Worm (Caenorhabditis elegans) whole organism, L2 larva: ENCODE measurements around the gene nhr-189.

Experiments
- C34F6.9 ChIP-seq: fragments of 150-350 bp; optimal IDR thresholded peaks from 2 replicates; lab custom pipeline; 2014; ENCODE audit warnings: missing biosample characterization, missing genetic modification characterization
- R02D3.7 ChIP-seq: fragments of 150-350 bp; optimal IDR thresholded peaks from 2 replicates; lab custom pipeline; 2014; ENCODE audit warnings: missing biosample characterization, missing genetic modification characterization
- ZK546.5 ChIP-seq: sonication (generic microtip); optimal IDR thresholded peaks from 2 replicates; lab custom pipeline; 2017; ENCODE audit warnings: missing biosample characterization, missing genetic modification characterization
- alr-1 ChIP-seq: fragments of 150-350 bp; optimal IDR thresholded peaks from 2 replicates; lab custom pipeline; 2014; ENCODE audit warnings: missing biosample characterization, missing genetic modification characterization
- aly-2 ChIP-seq: fragments of 150-350 bp; optimal IDR thresholded peaks from 2 replicates; lab custom pipeline; 2014; ENCODE audit warnings: missing biosample characterization, missing genetic modification characterization
- blmp-1 ChIP-seq: sonication (generic microtip); optimal IDR thresholded peaks from 2 replicates; lab custom pipeline; 2017; ENCODE audit warnings: missing genetic modification characterization, mild to moderate bottlenecking, missing compliant biosample characterization, antibody characterized with exemption, moderate library complexity; ENCODE audit not compliant: insufficient read depth
- ceh-16 ChIP-seq: fragments of 150-350 bp; optimal IDR thresholded peaks from 2 replicates; lab custom pipeline; 2014; ENCODE audit warnings: missing biosample characterization, missing genetic modification characterization
- crh-2 ChIP-seq: sonication (generic microtip); optimal IDR thresholded peaks from 2 replicates; lab custom pipeline; 2017; ENCODE audit warnings: missing biosample characterization, missing genetic modification characterization
- dmd-4 ChIP-seq: sonication (generic microtip); optimal IDR thresholded peaks from 2 replicates; lab custom pipeline; 2017; ENCODE audit warnings: missing biosample characterization, missing genetic modification characterization
- elt-1 ChIP-seq: fragments of 150-350 bp; optimal IDR thresholded peaks from 2 replicates; lab custom pipeline; 2014; ENCODE audit warnings: missing biosample characterization, missing genetic modification characterization
- fos-1 ChIP-seq: fragments of 150-350 bp; optimal IDR thresholded peaks from 2 replicates; lab custom pipeline; 2014; ENCODE audit warnings: missing biosample characterization, missing genetic modification characterization
- gmeb-1 ChIP-seq: fragments of 150-350 bp; optimal IDR thresholded peaks from 2 replicates; lab custom pipeline; 2014; ENCODE audit warnings: missing biosample characterization, missing genetic modification characterization
- lin-11 ChIP-seq: fragments of 150-350 bp; sonication (generic microtip); optimal IDR thresholded peaks from 2 replicates; lab custom pipeline; 2014; ENCODE audit warnings: missing biosample characterization, missing genetic modification characterization, inconsistent platforms, mixed read lengths
- lin-39 ChIP-seq: fragments of 150-350 bp; optimal IDR thresholded peaks from 2 replicates; lab custom pipeline; 2014; ENCODE audit warnings: missing biosample characterization, missing genetic modification reagents, missing genetic modification characterization
- lsy-2 ChIP-seq, 2 experiments: fragments of 150-350 bp in 1 of 2; sonication (generic microtip) in 1 of 2; optimal IDR thresholded peaks; 2 replicates each; lab custom pipeline; 2014 to 2017; ENCODE audit warnings: missing biosample characterization in 2 of 2, missing genetic modification characterization in 2 of 2
- mab-5 ChIP-seq: fragments of 150-350 bp; optimal IDR thresholded peaks from 2 replicates; lab custom pipeline; 2014; ENCODE audit warnings: missing biosample characterization, missing genetic modification characterization
- mbf-1 ChIP-seq: sonication (generic microtip); optimal IDR thresholded peaks from 2 replicates; lab custom pipeline; 2017; ENCODE audit warnings: missing biosample characterization, missing genetic modification characterization
- mdl-1 ChIP-seq, 2 experiments: fragments of 150-350 bp in 1 of 2; sonication (generic microtip) in 1 of 2; optimal IDR thresholded peaks; 2 replicates each; lab custom pipeline; 2017; ENCODE audit warnings: missing biosample characterization in 2 of 2, missing genetic modification characterization in 2 of 2
- nhr-10 ChIP-seq: sonication (generic microtip); optimal IDR thresholded peaks from 2 replicates; lab custom pipeline; 2017; ENCODE audit warnings: missing biosample characterization, missing genetic modification characterization
- nhr-12 ChIP-seq: fragments of 150-350 bp; optimal IDR thresholded peaks from 2 replicates; lab custom pipeline; 2014; ENCODE audit warnings: missing biosample characterization, missing genetic modification characterization
- nhr-129 ChIP-seq: fragments of 150-350 bp; optimal IDR thresholded peaks from 2 replicates; lab custom pipeline; 2014; ENCODE audit warnings: missing biosample characterization, missing genetic modification characterization
- nhr-21 ChIP-seq: fragments of 150-350 bp; optimal IDR thresholded peaks from 2 replicates; lab custom pipeline; 2014; ENCODE audit warnings: missing biosample characterization, missing genetic modification characterization
- nhr-23 ChIP-seq: fragments of 150-350 bp; optimal IDR thresholded peaks from 2 replicates; lab custom pipeline; 2014; ENCODE audit warnings: missing biosample characterization, missing genetic modification reagents, missing genetic modification characterization
- peb-1 ChIP-seq: fragments of 150-350 bp; optimal IDR thresholded peaks from 2 replicates; lab custom pipeline; 2014; ENCODE audit warnings: missing biosample characterization, missing genetic modification characterization
- sem-4 ChIP-seq: fragments of 150-350 bp; optimal IDR thresholded peaks from 2 replicates; lab custom pipeline; 2014; ENCODE audit warnings: missing biosample characterization, missing genetic modification reagents, missing genetic modification characterization
- sma-9 ChIP-seq, 2 experiments: fragments of 150-350 bp in 1 of 2; sonication (generic microtip) in 1 of 2; optimal IDR thresholded peaks; 2 replicates each; lab custom pipeline; 2014 to 2016; ENCODE audit warnings: missing genetic modification characterization in 2 of 2, mild to moderate bottlenecking in 1 of 2, missing biosample characterization in 1 of 2, missing compliant biosample characterization in 1 of 2, missing genetic modification reagents in 1 of 2, moderate library complexity in 1 of 2
- unc-39 ChIP-seq: fragments of 150-350 bp; optimal IDR thresholded peaks from 2 replicates; lab custom pipeline; 2014; ENCODE audit warnings: missing biosample characterization, missing genetic modification characterization
- unc-55 ChIP-seq: fragments of 150-350 bp; sonication (generic microtip); optimal IDR thresholded peaks from 3 replicates; lab custom pipeline; 2014; ENCODE audit warnings: missing biosample characterization, missing genetic modification reagents, missing genetic modification characterization
- unc-62 ChIP-seq: fragments of 150-350 bp; optimal IDR thresholded peaks from 2 replicates; lab custom pipeline; 2014; ENCODE audit warnings: missing biosample characterization, missing genetic modification reagents, missing genetic modification characterization
- ztf-1 ChIP-seq: fragments of 200-800 bp; sonication (Bioruptor generic); conservative IDR thresholded peaks from 2 replicates; pipeline ENCODE4 v1.3.6; 2022; ENCODE audit warnings: missing genetic modification characterization, missing compliant biosample characterization
- ztf-11 ChIP-seq: sonication (generic microtip); optimal IDR thresholded peaks from 2 replicates; lab custom pipeline; 2017; ENCODE audit warnings: missing biosample characterization, missing genetic modification characterization

The nhr-189 gene

DNA sequence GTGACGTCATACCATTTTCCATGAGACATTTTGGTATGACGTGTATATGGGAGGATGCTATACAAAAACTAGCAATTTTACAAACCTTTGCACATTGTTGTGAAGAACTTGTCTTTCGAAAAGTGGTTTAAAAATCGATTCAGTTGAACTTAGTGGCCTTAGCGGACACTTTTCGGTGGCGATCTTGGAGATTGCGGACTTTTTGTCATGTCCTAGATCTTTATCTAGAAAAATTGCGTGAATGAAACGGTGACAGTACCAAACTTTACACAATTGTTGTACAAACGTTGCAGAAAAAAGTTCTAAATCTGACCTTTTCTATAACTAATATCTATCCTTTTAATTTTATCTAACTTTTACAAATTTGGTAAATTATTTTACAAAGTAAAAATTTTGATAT lies 5.2 kb upstream of the nhr-189 start:
- TF ChIP-seq elt-1 (tag; lab: Kevin White, UChicago) (peak; percentile 38), lin-39 (tag; lab: Kevin White, UChicago) (no peak)

DNA sequence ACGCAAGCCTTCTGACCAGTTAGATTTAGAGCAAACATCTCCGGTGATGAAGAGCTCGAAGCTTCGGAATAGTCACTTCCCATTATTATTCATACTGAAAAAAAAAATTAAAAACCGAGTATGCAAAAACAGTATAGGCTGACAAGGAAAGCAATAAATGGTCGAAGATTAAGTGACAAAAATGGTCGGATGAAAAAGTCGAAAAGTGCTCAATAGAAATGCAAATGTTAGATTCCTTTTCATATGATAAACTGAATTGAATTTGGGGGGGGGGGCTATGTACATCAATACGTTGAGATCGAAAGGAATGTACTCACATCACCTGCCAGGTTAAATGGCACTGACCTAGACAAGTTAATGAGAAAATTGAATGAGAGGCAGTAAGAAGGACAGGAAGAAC lies 2.8 kb upstream of the nhr-189 start, which contains the start of gene nhr-187:
Gene nhr-187, minus strand, starts transcription at position 101 of the 400 bp plus-strand sequence.
- TF ChIP-seq elt-1 (tag; lab: Kevin White, UChicago), result no peak
- TF ChIP-seq mbf-1, result no peak
- no peak for TF ChIP-seq aly-2

DNA sequence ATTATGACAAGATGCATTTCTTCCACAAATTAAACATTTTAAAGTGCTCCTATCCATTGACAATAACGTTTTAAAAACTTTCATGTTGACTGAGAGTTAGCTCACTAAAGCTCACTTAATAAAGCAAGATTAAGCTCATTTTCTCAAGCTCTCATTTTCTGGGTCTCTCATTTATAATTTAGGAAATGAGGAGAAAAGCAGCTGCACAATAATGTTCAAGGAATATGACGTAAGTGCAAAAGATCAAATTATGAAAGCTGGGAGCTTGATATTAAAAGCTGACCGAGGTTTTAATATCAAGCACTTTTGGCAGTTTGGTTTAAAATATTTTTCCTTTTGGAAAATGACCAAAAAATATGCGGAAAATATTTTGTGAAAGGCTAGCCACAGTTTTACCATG lies 2.3 kb downstream of the nhr-189 start, which contains the start of gene nhr-188:
Gene nhr-188, minus strand, starts transcription at position 84 of the 400 bp plus-strand sequence.
- TF ChIP-seq nhr-23 (tag; lab: Kevin White, UChicago) (no peak), unc-55 (GFP tag; lab: Kevin White, UChicago) (no peak), mab-5 (tag; lab: Kevin White, UChicago) (no peak), blmp-1 (tag; lab: Kevin White, UChicago) (no peak), ztf-1 (GFP tag; lab: Robert Waterston, UW) (no peak), mdl-1 (tag; optimal IDR thresholded peaks at IDR 0.05; lab: Kevin White, UChicago) (no peak), dmd-4 (tag; lab: Kevin White, UChicago) (no peak), sem-4 (tag; lab: Kevin White, UChicago) (no peak), gmeb-1 (tag; lab: Kevin White, UChicago) (no peak), aly-2 (no peak), R02D3.7 (tag; lab: Kevin White, UChicago) (no peak), C34F6.9 (tag; lab: Kevin White, UChicago) (no peak), unc-39 (no peak), crh-2 (tag; lab: Kevin White, UChicago) (no peak), lsy-2 (tag; optimal IDR thresholded peaks at IDR 0.05; lab: Kevin White, UChicago) (no peak), peb-1 (tag; lab: Kevin White, UChicago) (no peak), ZK546.5 (no peak), elt-1 (tag; lab: Kevin White, UChicago) (no peak)

DNA sequence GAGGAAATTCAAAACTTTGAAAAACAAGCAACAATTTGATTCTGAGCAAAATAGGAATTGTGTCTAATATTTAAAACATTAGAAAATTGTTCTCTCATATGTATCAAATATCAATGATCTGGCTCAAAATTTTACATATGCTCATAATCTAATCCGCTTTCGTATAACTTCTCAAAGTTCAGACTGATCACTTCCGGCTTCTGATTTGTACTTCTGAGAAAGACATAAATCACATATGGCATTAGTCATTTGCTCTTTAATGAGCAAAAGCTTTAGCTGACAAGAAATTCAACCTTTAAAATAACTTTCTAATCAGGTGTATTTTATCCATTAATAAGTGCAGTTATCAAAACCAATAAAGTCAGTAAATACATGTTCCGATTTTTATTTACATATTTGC lies 4.1 kb downstream of the nhr-189 start:
- TF ChIP-seq nhr-21 (tag; lab: Kevin White, UChicago) (peak; percentile 65), lin-11 (no peak), nhr-129 (tag; lab: Kevin White, UChicago) (no peak), sma-9 (GFP tag; optimal IDR thresholded peaks at IDR 0.05; lab: Kevin White, UChicago) (peak; percentile 66), sma-9 (tag; optimal IDR thresholded peaks at IDR 0.05; lab: Kevin White, UChicago) (no peak), lin-39 (tag; lab: Kevin White, UChicago) (no peak)

DNA sequence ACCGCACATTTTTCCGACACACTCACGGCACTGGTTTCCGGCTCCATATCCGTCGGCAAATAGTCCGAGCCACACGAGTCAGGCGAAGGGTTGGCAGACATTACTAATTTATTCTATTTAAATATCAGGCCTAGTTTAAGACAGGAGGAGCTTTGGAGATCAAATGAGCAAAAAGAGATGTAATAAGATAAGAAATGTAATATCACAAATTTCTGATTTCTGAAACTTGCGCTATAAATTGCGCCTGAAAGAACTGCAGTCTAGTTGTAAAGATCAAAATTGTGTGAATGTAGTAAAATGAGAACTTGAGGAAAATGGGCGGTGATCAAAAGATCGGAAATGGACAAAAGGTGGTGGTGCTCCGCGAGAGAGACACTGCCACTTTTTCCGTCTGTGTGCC lies 5.2 kb downstream of the nhr-189 start, which contains the start of gene nhr-186:
Gene nhr-186, minus strand, starts transcription at position 101 of the 400 bp plus-strand sequence.
- TF ChIP-seq unc-62 (GFP tag; lab: Kevin White, UChicago), result no peak
- TF ChIP-seq lsy-2 (tag; optimal IDR thresholded peaks at IDR 0.05; lab: Kevin White, UChicago), result no peak
- no peak for TF ChIP-seq nhr-10 (tag; lab: Kevin White, UChicago)

DNA sequence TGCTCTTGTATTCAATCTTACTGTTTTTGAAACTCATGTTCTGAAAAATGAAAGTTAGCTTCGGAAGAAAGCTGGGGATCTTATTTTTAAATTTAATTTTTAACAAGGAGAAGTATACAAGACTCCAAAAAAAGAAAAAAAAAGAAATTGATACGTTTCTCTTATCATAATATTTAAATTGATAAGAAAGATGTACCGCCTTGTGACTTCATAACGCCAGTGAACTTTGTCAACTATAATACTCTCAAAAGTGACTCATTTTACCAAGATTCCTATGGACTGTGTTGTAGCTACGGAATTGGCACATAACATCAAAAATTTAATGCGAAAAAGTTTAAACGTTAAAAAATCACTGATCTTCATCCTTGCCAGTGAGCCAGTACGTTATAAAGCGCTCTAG lies 8.3 kb downstream of the nhr-189 start:
- TF ChIP-seq peb-1 (tag; lab: Kevin White, UChicago) (no peak), ceh-16 (tag; lab: Kevin White, UChicago) (no peak), fos-1 (tag; lab: Kevin White, UChicago) (peak; percentile 86), ztf-11 (tag; lab: Kevin White, UChicago) (no peak), ZK546.5 (no peak), crh-2 (tag; lab: Kevin White, UChicago) (no peak), nhr-12 (tag; lab: Kevin White, UChicago) (no peak), mbf-1 (no peak), alr-1 (tag; lab: Kevin White, UChicago) (no peak)
- TF ChIP-seq, all 48 proteins: peak for 1
